Worm (Caenorhabditis elegans): ENCODE measurements around the gene ccm-2.

The ccm-2 gene

ce11 chrIV:1804613-1805012 lies 29.8 kb upstream of the ccm-2 start:
- TF ChIP-seq lin-39 (tag; optimal IDR thresholded peaks at IDR 0.05) (peak; percentile 52), pha-4 (tag; optimal IDR thresholded peaks at IDR 0.05) (peak; percentile 57), hmg-11 (tag; optimal IDR thresholded peaks at IDR 0.05) (peak; percentile 83), nfya-1 (tag; optimal IDR thresholded peaks at IDR 0.05; ENCODE audit: insufficient read depth) (peak; percentile 47), zag-1 (tag; optimal IDR thresholded peaks at IDR 0.05) (no peak)

- TF ChIP-seq mdl-1 (tag; optimal IDR thresholded peaks at IDR 0.05), result no peak
- no peak for TF ChIP-seq egl-27 (tag; optimal IDR thresholded peaks at IDR 0.05)
- no peak for TF ChIP-seq pqm-1 (tag; optimal IDR thresholded peaks at IDR 0.05)
- TF ChIP-seq tbx-2 (tag; optimal IDR thresholded peaks at IDR 0.05), result no peak
- no peak for TF ChIP-seq nhr-12 (tag; optimal IDR thresholded peaks at IDR 0.05)
- TF ChIP-seq mml-1 (tag; optimal IDR thresholded peaks at IDR 0.05), result no peak
- no peak for TF ChIP-seq snpc-4 (tag; optimal IDR thresholded peaks at IDR 0.05)
- TF ChIP-seq skn-1 (tag; optimal IDR thresholded peaks at IDR 0.05), result no peak
- no peak for TF ChIP-seq nfya-1 (tag; optimal IDR thresholded peaks at IDR 0.05; ENCODE audit: insufficient read depth)
- TF ChIP-seq lin-39 (tag; optimal IDR thresholded peaks at IDR 0.05), result no peak
These were observed 20.6 kb upstream of the ccm-2 start for ce11 chrIV:1813869-1814268.

ce11 chrIV:1814764-1815518 lies 19.5 kb upstream of the ccm-2 start, which contains the start of gene snn-1:
Gene snn-1, minus strand, starts transcription at chrIV:1815118.
- TF ChIP-seq lin-39 (tag; optimal IDR thresholded peaks at IDR 0.05), result no peak
- TF ChIP-seq nhr-237 (tag; optimal IDR thresholded peaks at IDR 0.05), result no peak
- no peak for TF ChIP-seq ceh-28 (tag; optimal IDR thresholded peaks at IDR 0.05)
- peak; percentile 37 for TF ChIP-seq hmg-11 (tag; optimal IDR thresholded peaks at IDR 0.05)
- TF ChIP-seq lsy-12 (tag; optimal IDR thresholded peaks at IDR 0.05), result no peak
- TF ChIP-seq tbx-2 (tag; optimal IDR thresholded peaks at IDR 0.05), result no peak
- TF ChIP-seq skn-1 (tag; optimal IDR thresholded peaks at IDR 0.05), result no peak
- peak; percentile 30 for TF ChIP-seq nfya-1 (tag; optimal IDR thresholded peaks at IDR 0.05; ENCODE audit: insufficient read depth)
- TF ChIP-seq nhr-25 (tag; optimal IDR thresholded peaks at IDR 0.05), result no peak
- no peak for TF ChIP-seq ama-1 (optimal IDR thresholded peaks at IDR 0.05)
- TF ChIP-seq fkh-2 (tag; optimal IDR thresholded peaks at IDR 0.05), result no peak
- no peak for TF ChIP-seq unc-39 (tag; optimal IDR thresholded peaks at IDR 0.05)

- no peak for TF ChIP-seq aly-2 (tag; optimal IDR thresholded peaks at IDR 0.05)
- no peak for TF ChIP-seq nhr-12 (tag; optimal IDR thresholded peaks at IDR 0.05)
- TF ChIP-seq jun-1 (tag; optimal IDR thresholded peaks at IDR 0.05), result no peak
- TF ChIP-seq nfya-1 (tag; optimal IDR thresholded peaks at IDR 0.05; ENCODE audit: insufficient read depth), result peak; percentile 32
These were observed 18.2 kb upstream of the ccm-2 start for ce11 chrIV:1816238-1816637.

ce11 chrIV:1818467-1819076 lies 15.9 kb upstream of the ccm-2 start:
- TF ChIP-seq skn-1 (tag; optimal IDR thresholded peaks at IDR 0.05) (no peak), mml-1 (tag; optimal IDR thresholded peaks at IDR 0.05) (no peak), ceh-16 (tag; optimal IDR thresholded peaks at IDR 0.05) (no peak), unc-62 (GFP tag; optimal IDR thresholded peaks at IDR 0.05) (no peak), zag-1 (tag; optimal IDR thresholded peaks at IDR 0.05) (no peak), nhr-77 (tag; optimal IDR thresholded peaks at IDR 0.05) (no peak), fos-1 (tag; optimal IDR thresholded peaks at IDR 0.05) (no peak), mdl-1 (tag; optimal IDR thresholded peaks at IDR 0.05) (no peak), aly-2 (tag; optimal IDR thresholded peaks at IDR 0.05) (no peak)

ce11 chrIV:1820153-1820552 lies 14.3 kb upstream of the ccm-2 start, which contains the start of gene col-109:
Gene col-109, minus strand, starts transcription at chrIV:1820253.
- no peak for TF ChIP-seq jun-1 (tag; optimal IDR thresholded peaks at IDR 0.05)
- TF ChIP-seq nhr-25 (tag; optimal IDR thresholded peaks at IDR 0.05), result peak; percentile 5

- no peak for TF ChIP-seq elt-3 (tag; optimal IDR thresholded peaks at IDR 0.05)
- TF ChIP-seq ama-1 (optimal IDR thresholded peaks at IDR 0.05), result no peak
- TF ChIP-seq nhr-43 (tag; optimal IDR thresholded peaks at IDR 0.05; ENCODE audit: poor library complexity, severe bottlenecking), result no peak
- no peak for TF ChIP-seq lsy-12 (tag; optimal IDR thresholded peaks at IDR 0.05)
- no peak for TF ChIP-seq pha-4 (tag; optimal IDR thresholded peaks at IDR 0.05)
- no peak for TF ChIP-seq fkh-2 (tag; optimal IDR thresholded peaks at IDR 0.05)
- no peak for TF ChIP-seq daf-12 (tag; optimal IDR thresholded peaks at IDR 0.05)
- TF ChIP-seq ceh-16 (tag; optimal IDR thresholded peaks at IDR 0.05), result no peak
- TF ChIP-seq aly-2 (tag; optimal IDR thresholded peaks at IDR 0.05), result no peak
- TF ChIP-seq jun-1 (tag; optimal IDR thresholded peaks at IDR 0.05), result no peak
- TF ChIP-seq nfya-1 (tag; optimal IDR thresholded peaks at IDR 0.05; ENCODE audit: insufficient read depth), result no peak
- TF ChIP-seq mdl-1 (tag; optimal IDR thresholded peaks at IDR 0.05), result no peak
- TF ChIP-seq lin-39 (tag; optimal IDR thresholded peaks at IDR 0.05), result no peak
- TF ChIP-seq ztf-11 (tag; optimal IDR thresholded peaks at IDR 0.05), result no peak
- TF ChIP-seq elt-1 (tag; optimal IDR thresholded peaks at IDR 0.05), result no peak
- no peak for TF ChIP-seq zag-1 (tag; optimal IDR thresholded peaks at IDR 0.05)
- TF ChIP-seq ZK546.5 (tag; optimal IDR thresholded peaks at IDR 0.05), result no peak
- TF ChIP-seq nhr-25 (tag; optimal IDR thresholded peaks at IDR 0.05), result no peak
- no peak for TF ChIP-seq egl-5 (tag; optimal IDR thresholded peaks at IDR 0.05)
- TF ChIP-seq nhr-237 (tag; optimal IDR thresholded peaks at IDR 0.05), result no peak
These were observed 12.9 kb upstream of the ccm-2 start, which contains the start of gene Y38C1BA.4 for ce11 chrIV:1821550-1821949. Gene Y38C1BA.4, plus strand, starts transcription at chrIV:1821850.
